Fruit fly (Drosophila melanogaster): Measurements from ENCODE around the gene CG15386.

CG15386 gene

DNA sequence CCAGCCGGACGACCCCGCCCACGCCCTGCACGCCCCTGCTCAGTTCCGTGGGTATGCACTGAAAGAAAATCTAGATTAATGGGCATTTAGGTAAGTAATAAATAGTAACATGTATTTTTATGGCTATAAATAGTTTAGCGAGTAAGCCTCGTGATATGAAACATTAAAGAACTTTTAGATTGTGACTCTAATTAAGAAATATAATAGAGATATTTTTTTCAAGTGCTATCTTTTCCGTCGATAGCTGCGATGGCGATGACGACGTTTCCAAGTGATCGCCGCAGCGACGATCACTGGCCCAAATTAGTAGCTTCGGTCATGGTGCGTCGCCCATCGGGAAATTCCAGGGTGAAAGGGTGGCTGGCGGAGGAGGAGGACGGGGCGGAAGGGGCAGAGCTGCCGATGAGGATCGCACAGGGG is 36.9 kb downstream of the CG15386 start (continued):
- peak; percentile 59 for TF ChIP-seq ERR (GFP tag; optimal IDR thresholded peaks at IDR 0.05)
- TF ChIP-seq Asciz (GFP tag; optimal IDR thresholded peaks at IDR 0.05) = peak; percentile 92
- peak; percentile 93 for TF ChIP-seq CG18262 (tag; optimal IDR thresholded peaks at IDR 0.05)
- TF ChIP-seq sug (tag; optimal IDR thresholded peaks at IDR 0.05) = peak; percentile 3
- TF ChIP-seq zen (tag; optimal IDR thresholded peaks at IDR 0.05) = peak; percentile 93
- peak; percentile 61 for TF ChIP-seq Bdp1 (GFP tag; optimal IDR thresholded peaks at IDR 0.05)
- no peak for TF ChIP-seq sc (optimal IDR thresholded peaks at IDR 0.05)
- peak; percentile 82 for TF ChIP-seq sc (GFP tag; optimal IDR thresholded peaks at IDR 0.05)
- peak; percentile 96 for TF ChIP-seq Sox102F (GFP tag; optimal IDR thresholded peaks at IDR 0.05)
- peak; percentile 83 for TF ChIP-seq CG10654 (GFP tag; optimal IDR thresholded peaks at IDR 0.05)
- TF ChIP-seq Hmx (GFP tag; optimal IDR thresholded peaks at IDR 0.05) = peak; percentile 49
- no peak for TF ChIP-seq bbx (GFP tag; IDR thresholded peaks at IDR 0.05; ENCODE audit: partially characterized antibody)
- no peak for TF ChIP-seq br (optimal IDR thresholded peaks at IDR 0.05)
- TF ChIP-seq CG10431 (GFP tag; optimal IDR thresholded peaks at IDR 0.05) = peak; percentile 69
- peak; percentile 57 for TF ChIP-seq pho (GFP tag; optimal IDR thresholded peaks at IDR 0.05)
- peak; percentile 90 for TF ChIP-seq so (GFP tag; IDR thresholded peaks at IDR 0.05)
- TF ChIP-seq wdn (GFP tag; IDR thresholded peaks at IDR 0.05) = peak; percentile 81
- peak; percentile 68 for TF ChIP-seq Oaz (GFP tag; IDR thresholded peaks at IDR 0.05)
- TF ChIP-seq CG12219 (GFP tag; optimal IDR thresholded peaks at IDR 0.05) = peak; percentile 89
- TF ChIP-seq CG34376 (GFP tag; optimal IDR thresholded peaks at IDR 0.05) = no peak
- TF ChIP-seq CoRest (tag; optimal IDR thresholded peaks at IDR 0.05) = peak; percentile 86
- no peak for TF ChIP-seq BEAF-32 (GFP tag; optimal IDR thresholded peaks at IDR 0.05)
- peak; percentile 58 for TF ChIP-seq Bteb2 (GFP tag; optimal IDR thresholded peaks at IDR 0.05)
- peak; percentile 81 for TF ChIP-seq CG17568 (GFP tag; optimal IDR thresholded peaks at IDR 0.05)
- peak; percentile 88 for TF ChIP-seq CG34422 (GFP tag; IDR thresholded peaks at IDR 0.05)
- TF ChIP-seq fru (optimal IDR thresholded peaks at IDR 0.05) = no peak
- TF ChIP-seq klu (GFP tag; IDR thresholded peaks at IDR 0.05) = peak; percentile 64
- peak; percentile 87 for TF ChIP-seq wor (GFP tag; IDR thresholded peaks at IDR 0.05)
- TF ChIP-seq Atf6 (GFP tag; IDR thresholded peaks at IDR 0.05) = peak; percentile 87
- TF ChIP-seq pnt (GFP tag; optimal IDR thresholded peaks at IDR 0.05) = peak; percentile 74
- peak; percentile 54 for TF ChIP-seq CG1792 (GFP tag; optimal IDR thresholded peaks at IDR 0.05)
- peak; percentile 88 for TF ChIP-seq CG30403 (GFP tag; optimal IDR thresholded peaks at IDR 0.05)
- peak; percentile 80 for TF ChIP-seq seq (GFP tag; IDR thresholded peaks at IDR 0.05)
- TF ChIP-seq CG11723 (GFP tag; optimal IDR thresholded peaks at IDR 0.05) = peak; percentile 85
- TF ChIP-seq dm (GFP tag; optimal IDR thresholded peaks at IDR 0.05) = peak; percentile 58
- TF ChIP-seq hth (optimal IDR thresholded peaks at IDR 0.05) = no peak
- TF ChIP-seq org-1 (GFP tag; optimal IDR thresholded peaks at IDR 0.05) = peak; percentile 76
- TF ChIP-seq CG9609 (GFP tag; optimal IDR thresholded peaks at IDR 0.05) = peak; percentile 78
- peak; percentile 63 for TF ChIP-seq CG33213 (GFP tag; optimal IDR thresholded peaks at IDR 0.05)
- peak; percentile 51 for TF ChIP-seq slou (GFP tag; optimal IDR thresholded peaks at IDR 0.05)
- peak; percentile 47 for TF ChIP-seq Usf (GFP tag; optimal IDR thresholded peaks at IDR 0.05)
- TF ChIP-seq az2 (GFP tag; optimal IDR thresholded peaks at IDR 0.05) = peak; percentile 90
- TF ChIP-seq CG12942 (GFP tag; optimal IDR thresholded peaks at IDR 0.05) = peak; percentile 82
- TF ChIP-seq Neu2 (GFP tag; optimal IDR thresholded peaks at IDR 0.05; ENCODE audit: borderline replicate concordance) = no peak
- TF ChIP-seq chm (GFP tag; IDR thresholded peaks at IDR 0.05) = peak; percentile 92
- TF ChIP-seq da (GFP tag; optimal IDR thresholded peaks at IDR 0.05) = peak; percentile 51
- TF ChIP-seq salm (tag; optimal IDR thresholded peaks at IDR 0.05) = peak; percentile 91
- peak; percentile 76 for TF ChIP-seq ssp (GFP tag; IDR thresholded peaks at IDR 0.05)
- peak; percentile 75 for TF ChIP-seq jumu (GFP tag; optimal IDR thresholded peaks at IDR 0.05)
- TF ChIP-seq cad (GFP tag; optimal IDR thresholded peaks at IDR 0.05) = no peak
- TF ChIP-seq CG17328 (GFP tag; IDR thresholded peaks at IDR 0.05) = peak; percentile 93
- peak; percentile 75 for TF ChIP-seq btn (GFP tag; optimal IDR thresholded peaks at IDR 0.05)
- TF ChIP-seq CG11398 (GFP tag; optimal IDR thresholded peaks at IDR 0.05) = peak; percentile 72
- TF ChIP-seq fd102C (GFP tag; optimal IDR thresholded peaks at IDR 0.05) = peak; percentile 80

Measured in whole organism, embryonic.